Comparison of ENCODE assay signal across 6 worm cellular contexts in genomic region chrV:10861611-10862262, ce11.
A peak's percentile ranks its signal among the peaks of the same experiment; 100 is the strongest.
TF ChIP-seq lines count a peak whose summit lies in the region.

No protein-coding gene starts in this region.

TF ChIP-seq in whole organism, L1 larva, 84 proteins besides CTCF, POLR2A, EP300 and RAD21 (continues in another document):
- TF ChIP-seq egl-13 (tag; optimal IDR thresholded peaks at IDR 0.05; lab: Kevin White, UChicago) (no peak), snpc-4 (tag; optimal IDR thresholded peaks at IDR 0.05; lab: Kevin White, UChicago) (no peak), nhr-85 (tag; lab: Kevin White, UChicago) (peak; percentile 73), fkh-4 (tag; optimal IDR thresholded peaks at IDR 0.05; lab: Kevin White, UChicago; ENCODE audit: borderline replicate concordance) (no peak), efl-1 (optimal IDR thresholded peaks at IDR 0.05; lab: Kevin White, UChicago) (no peak), efl-1 (GFP tag; optimal IDR thresholded peaks at IDR 0.05 in 1 of 2; lab: Kevin White, UChicago) (peak in 1 of 2 experiments; percentile 90), mep-1 (tag; optimal IDR thresholded peaks at IDR 0.05; lab: Kevin White, UChicago) (peak; percentile 56), ceh-63 (GFP tag; optimal IDR thresholded peaks at IDR 0.05; lab: Kevin White, UChicago) (no peak), mef-2 (tag; optimal IDR thresholded peaks at IDR 0.05; lab: Kevin White, UChicago) (no peak), alr-1 (tag; optimal IDR thresholded peaks at IDR 0.05; lab: Kevin White, UChicago; ENCODE audit: borderline replicate concordance) (no peak), lin-15B (tag; optimal IDR thresholded peaks at IDR 0.05; lab: Kevin White, UChicago) (no peak), lin-35 (GFP tag; optimal IDR thresholded peaks at IDR 0.05; lab: Kevin White, UChicago) (peak; percentile 16 to 31), snu-23 (GFP tag; optimal IDR thresholded peaks at IDR 0.05; lab: Kevin White, UChicago) (peak; percentile 50), nhr-71 (tag; optimal IDR thresholded peaks at IDR 0.05; lab: Kevin White, UChicago) (peak; percentile 41), ceh-82 (tag; optimal IDR thresholded peaks at IDR 0.05; lab: Kevin White, UChicago) (peak in 1 of 3 experiments; percentile 29)

TF ChIP-seq in whole organism, L2 larva, 48 proteins besides CTCF, POLR2A, EP300 and RAD21:
- TF ChIP-seq F13H6.1 (tag; optimal IDR thresholded peaks at IDR 0.05; lab: Kevin White, UChicago) (peak; percentile 7), dmd-4 (tag; optimal IDR thresholded peaks at IDR 0.05; lab: Kevin White, UChicago) (no peak), ceh-16 (tag; optimal IDR thresholded peaks at IDR 0.05; lab: Kevin White, UChicago) (no peak), lsy-2 (tag; optimal IDR thresholded peaks at IDR 0.05; lab: Kevin White, UChicago) (peak in 1 of 2 experiments; percentile 36), sma-9 (GFP tag; optimal IDR thresholded peaks at IDR 0.05; lab: Kevin White, UChicago) (peak; percentile 37), sma-9 (tag; optimal IDR thresholded peaks at IDR 0.05; lab: Kevin White, UChicago) (no peak), nhr-129 (tag; optimal IDR thresholded peaks at IDR 0.05; lab: Kevin White, UChicago) (peak; percentile 74), ztf-4 (tag; optimal IDR thresholded peaks at IDR 0.05; lab: Kevin White, UChicago) (peak; percentile 38), C34F6.9 (tag; optimal IDR thresholded peaks at IDR 0.05; lab: Kevin White, UChicago) (peak; percentile 71), Y55F3AM.14 (GFP tag; optimal IDR thresholded peaks at IDR 0.05; lab: Kevin White, UChicago) (peak; percentile 54), unc-55 (GFP tag; optimal IDR thresholded peaks at IDR 0.05; lab: Kevin White, UChicago) (peak; percentile 41)

TF ChIP-seq in whole organism, L3 larva, 47 proteins besides CTCF, POLR2A, EP300 and RAD21 (continues in another document):
- TF ChIP-seq elt-2 (tag; optimal IDR thresholded peaks at IDR 0.05; lab: Kevin White, UChicago) (peak; percentile 10), egl-27 (tag; optimal IDR thresholded peaks at IDR 0.05; lab: Kevin White, UChicago) (no peak), mml-1 (tag; optimal IDR thresholded peaks at IDR 0.05; lab: Kevin White, UChicago) (no peak), hmg-11 (tag; optimal IDR thresholded peaks at IDR 0.05; lab: Kevin White, UChicago) (peak; percentile 4), fkh-2 (tag; optimal IDR thresholded peaks at IDR 0.05; lab: Kevin White, UChicago) (no peak), unc-62 (GFP tag; optimal IDR thresholded peaks at IDR 0.05; lab: Kevin White, UChicago) (no peak), ceh-28 (tag; optimal IDR thresholded peaks at IDR 0.05; lab: Kevin White, UChicago) (no peak), lin-15B (tag; optimal IDR thresholded peaks at IDR 0.05; lab: Kevin White, UChicago) (no peak), ceh-16 (tag; optimal IDR thresholded peaks at IDR 0.05; lab: Kevin White, UChicago) (no peak), pha-4 (tag; optimal IDR thresholded peaks at IDR 0.05; lab: Kevin White, UChicago) (peak; percentile 51), zag-1 (tag; optimal IDR thresholded peaks at IDR 0.05; lab: Kevin White, UChicago) (no peak), mdl-1 (tag; optimal IDR thresholded peaks at IDR 0.05; lab: Kevin White, UChicago) (no peak), elt-1 (tag; optimal IDR thresholded peaks at IDR 0.05; lab: Kevin White, UChicago) (no peak), nhr-77 (tag; optimal IDR thresholded peaks at IDR 0.05; lab: Kevin White, UChicago) (no peak), snpc-4 (tag; optimal IDR thresholded peaks at IDR 0.05; lab: Kevin White, UChicago) (peak; percentile 17), R02D3.7 (tag; optimal IDR thresholded peaks at IDR 0.05; lab: Kevin White, UChicago) (no peak), jun-1 (tag; optimal IDR thresholded peaks at IDR 0.05; lab: Kevin White, UChicago) (no peak), nhr-237 (tag; optimal IDR thresholded peaks at IDR 0.05; lab: Kevin White, UChicago) (no peak)

TF ChIP-seq in whole organism, L4 larva, 104 proteins besides CTCF, POLR2A, EP300 and RAD21 (continues in another document):
- peak in 1 of 2 experiments; percentile 24 for TF ChIP-seq mdl-1 (tag; optimal IDR thresholded peaks at IDR 0.05; lab: Kevin White, UChicago)
- TF ChIP-seq hlh-30 (tag; optimal IDR thresholded peaks at IDR 0.05; lab: Kevin White, UChicago; ENCODE audit: insufficient read depth), result peak; percentile 75
- peak; percentile 52 for TF ChIP-seq rbr-2 (tag; optimal IDR thresholded peaks at IDR 0.05; lab: Kevin White, UChicago)
- TF ChIP-seq hif-1 (tag; optimal IDR thresholded peaks at IDR 0.05; lab: Kevin White, UChicago), result peak in 1 of 2 experiments; percentile 51
- TF ChIP-seq R02D3.7 (tag; optimal IDR thresholded peaks at IDR 0.05; lab: Kevin White, UChicago), result no peak
- no peak for TF ChIP-seq daf-16 (GFP tag; optimal IDR thresholded peaks at IDR 0.05; lab: Kevin White, UChicago)
- TF ChIP-seq daf-16 (tag; optimal IDR thresholded peaks at IDR 0.05; lab: Kevin White, UChicago), result peak; percentile 24
- TF ChIP-seq nhr-28 (tag; optimal IDR thresholded peaks at IDR 0.05; lab: Kevin White, UChicago), result peak; percentile 59
- TF ChIP-seq lsy-2 (tag; optimal IDR thresholded peaks at IDR 0.05; lab: Kevin White, UChicago), result peak in 1 of 2 experiments; percentile 45
- peak; percentile 13 for TF ChIP-seq aha-1 (tag; lab: Kevin White, UChicago)
- peak; percentile 15 for TF ChIP-seq nhr-11 (tag; optimal IDR thresholded peaks at IDR 0.05; lab: Kevin White, UChicago)
- peak in 1 of 2 experiments; percentile 87 for TF ChIP-seq unc-62 (GFP tag; optimal IDR thresholded peaks at IDR 0.05 in 1 of 2; lab: Kevin White, UChicago)
- TF ChIP-seq unc-62 (tag; optimal IDR thresholded peaks at IDR 0.05; lab: Kevin White, UChicago), result no peak
- TF ChIP-seq Y105C5A.15 (GFP tag; IDR thresholded peaks at IDR 0.05; lab: Robert Waterston, UW), result no peak
- TF ChIP-seq hlh-11 (tag; optimal IDR thresholded peaks at IDR 0.05; lab: Kevin White, UChicago), result peak; percentile 42
- no peak for TF ChIP-seq snpc-4 (tag; optimal IDR thresholded peaks at IDR 0.05; lab: Kevin White, UChicago)
- no peak for TF ChIP-seq zip-2 (tag; optimal IDR thresholded peaks at IDR 0.05; lab: Kevin White, UChicago)
- TF ChIP-seq nhr-77 (tag; optimal IDR thresholded peaks at IDR 0.05; lab: Kevin White, UChicago), result peak; percentile 15

TF ChIP-seq in whole organism, late embryonic, 69 proteins besides CTCF, POLR2A, EP300 and RAD21:
- TF ChIP-seq ceh-31 (tag; optimal IDR thresholded peaks at IDR 0.05; lab: Kevin White, UChicago) (no peak), ceh-24 (tag; optimal IDR thresholded peaks at IDR 0.05; lab: Kevin White, UChicago) (no peak), hlh-6 (tag; optimal IDR thresholded peaks at IDR 0.05; lab: Kevin White, UChicago) (no peak), mec-3 (tag; optimal IDR thresholded peaks at IDR 0.05; lab: Kevin White, UChicago; ENCODE audit: borderline replicate concordance) (no peak), nfya-1 (tag; optimal IDR thresholded peaks at IDR 0.05; lab: Kevin White, UChicago) (peak; percentile 5)

TF ChIP-seq in whole organism, young adult, 124 proteins besides CTCF, POLR2A, EP300 and RAD21:
- no peak for TF ChIP-seq F39B2.1 (GFP tag; IDR thresholded peaks at IDR 0.05; lab: Robert Waterston, UW)
- peak; percentile 30 for TF ChIP-seq ceh-27 (GFP tag; optimal IDR thresholded peaks at IDR 0.05; lab: Kevin White, UChicago)
- no peak for TF ChIP-seq tbx-9 (tag; optimal IDR thresholded peaks at IDR 0.05; lab: Kevin White, UChicago; ENCODE audit: borderline replicate concordance)
- no peak for TF ChIP-seq atf-7 (tag; optimal IDR thresholded peaks at IDR 0.05; lab: Kevin White, UChicago)
- TF ChIP-seq ztf-25 (GFP tag; IDR thresholded peaks at IDR 0.05; lab: Robert Waterston, UW), result no peak
- TF ChIP-seq nfyb-1 (GFP tag; IDR thresholded peaks at IDR 0.05; lab: Robert Waterston, UW), result no peak
- peak; percentile 10 for TF ChIP-seq nhr-80 (tag; optimal IDR thresholded peaks at IDR 0.05; lab: Kevin White, UChicago)
- TF ChIP-seq ztf-3 (GFP tag; optimal IDR thresholded peaks at IDR 0.05; lab: Kevin White, UChicago), result no peak
- TF ChIP-seq ceh-40 (GFP tag; IDR thresholded peaks at IDR 0.05; lab: Robert Waterston, UW), result no peak
- TF ChIP-seq K12H6.12 (tag; optimal IDR thresholded peaks at IDR 0.05; lab: Kevin White, UChicago), result peak; percentile 40
- no peak for TF ChIP-seq akir-1 (GFP tag; optimal IDR thresholded peaks at IDR 0.05; lab: Kevin White, UChicago)
- TF ChIP-seq sptf-2 (GFP tag; optimal IDR thresholded peaks at IDR 0.05; lab: Kevin White, UChicago), result no peak
- no peak for TF ChIP-seq cebp-1 (GFP tag; IDR thresholded peaks at IDR 0.05; lab: Robert Waterston, UW)
- TF ChIP-seq cebp-1 (tag; optimal IDR thresholded peaks at IDR 0.05; lab: Kevin White, UChicago), result peak; percentile 27
- TF ChIP-seq attf-5 (GFP tag; optimal IDR thresholded peaks at IDR 0.05; lab: Kevin White, UChicago), result peak; percentile 18
- TF ChIP-seq madf-8 (GFP tag; conservative IDR thresholded peaks at IDR 0.05; lab: Robert Waterston, UW), result no peak
- TF ChIP-seq F22D6.2 (tag; optimal IDR thresholded peaks at IDR 0.05; lab: Kevin White, UChicago), result no peak
